Fruit fly (Drosophila melanogaster): Measurements from ENCODE around the gene CG34308.

The CG34308 gene

dm6 chr3R:13068022-13068421 is 21.0 kb upstream of the CG34308 start (continued):
- peak; percentile 44 for TF ChIP-seq lmd (GFP tag; IDR thresholded peaks at IDR 0.05)
- peak; percentile 50 for TF ChIP-seq slp2 (GFP tag; optimal IDR thresholded peaks at IDR 0.05)
- peak; percentile 72 for TF ChIP-seq CG3838 (GFP tag; optimal IDR thresholded peaks at IDR 0.05)
- TF ChIP-seq CG3995 (GFP tag; optimal IDR thresholded peaks at IDR 0.05), result peak; percentile 50
- TF ChIP-seq ERR (GFP tag; optimal IDR thresholded peaks at IDR 0.05), result peak; percentile 56
- peak; percentile 83 for TF ChIP-seq CG10979 (tag; optimal IDR thresholded peaks at IDR 0.05)
- no peak for TF ChIP-seq h (optimal IDR thresholded peaks at IDR 0.05)
- TF ChIP-seq Ets97D (GFP tag; optimal IDR thresholded peaks at IDR 0.05), result peak; percentile 27
- no peak for TF ChIP-seq Ets65A (GFP tag)
- no peak for TF ChIP-seq Ada2b (GFP tag; IDR thresholded peaks at IDR 0.05)
- no peak for TF ChIP-seq sna (GFP tag; IDR thresholded peaks at IDR 0.05; ENCODE audit: partially characterized antibody)
- TF ChIP-seq pita (GFP tag; optimal IDR thresholded peaks at IDR 0.05), result no peak
- TF ChIP-seq HLH4C (GFP tag; IDR thresholded peaks at IDR 0.05; ENCODE audit: partially characterized antibody), result no peak
- TF ChIP-seq CG9932 (GFP tag; IDR thresholded peaks at IDR 0.05), result no peak
- TF ChIP-seq Atf-2 (GFP tag; optimal IDR thresholded peaks at IDR 0.05), result peak; percentile 59
- TF ChIP-seq Ptx1 (GFP tag; IDR thresholded peaks at IDR 0.05), result peak; percentile 34; the same call in 1 of the 2 replicates
- TF ChIP-seq bbx (GFP tag; IDR thresholded peaks at IDR 0.05; ENCODE audit: partially characterized antibody), result no peak
- TF ChIP-seq HmgZ (tag; optimal IDR thresholded peaks at IDR 0.05), result peak; percentile 75
- peak; percentile 80 for TF ChIP-seq Meics (GFP tag; optimal IDR thresholded peaks at IDR 0.05)
- TF ChIP-seq hth (optimal IDR thresholded peaks at IDR 0.05), result no peak
- TF ChIP-seq CG1647 (GFP tag; optimal IDR thresholded peaks at IDR 0.05), result peak; percentile 56
- TF ChIP-seq kni (GFP tag; optimal IDR thresholded peaks at IDR 0.05), result peak; percentile 79
- TF ChIP-seq pb (GFP tag; optimal IDR thresholded peaks at IDR 0.05), result peak; percentile 56
- peak; percentile 60; the same call in 1 of the 2 replicates for TF ChIP-seq stc (GFP tag; IDR thresholded peaks at IDR 0.05)
- peak; percentile 20 for TF ChIP-seq MESR4 (GFP tag; optimal IDR thresholded peaks at IDR 0.05)
- TF ChIP-seq Doc2 (GFP tag; IDR thresholded peaks at IDR 0.05), result no peak
- peak; percentile 83 for TF ChIP-seq HLH3B (GFP tag; IDR thresholded peaks at IDR 0.05)
- TF ChIP-seq lola (GFP tag; optimal IDR thresholded peaks at IDR 0.05), result peak in 1 of 3 experiments; percentile 87
- TF ChIP-seq CG8765 (GFP tag; IDR thresholded peaks at IDR 0.05), result no peak
- peak; percentile 67 for TF ChIP-seq CG17385 (GFP tag; optimal IDR thresholded peaks at IDR 0.05)
- 0 out of 3 replicates have a peak, but pooled peaks have one; percentile 19 for TF ChIP-seq CG7357 (GFP tag; IDR thresholded peaks at IDR 0.05)
- TF ChIP-seq NC2β (GFP tag; optimal IDR thresholded peaks at IDR 0.05), result peak; percentile 88
- TF ChIP-seq Six4 (GFP tag; optimal IDR thresholded peaks at IDR 0.05), result peak; percentile 87
- peak; percentile 82 for TF ChIP-seq nmo (GFP tag; optimal IDR thresholded peaks at IDR 0.05)
- TF ChIP-seq ken (GFP tag; IDR thresholded peaks at IDR 0.05), result peak; percentile 64; the same call in 1 of the 3 replicates
- TF ChIP-seq CG10654 (GFP tag; optimal IDR thresholded peaks at IDR 0.05), result peak; percentile 88
- peak; percentile 77 for TF ChIP-seq fd3F (GFP tag; optimal IDR thresholded peaks at IDR 0.05)
- TF ChIP-seq dati (GFP tag; IDR thresholded peaks at IDR 0.05), result no peak
- TF ChIP-seq CG15011 (GFP tag; optimal IDR thresholded peaks at IDR 0.05), result peak; percentile 95
- peak; percentile 71 for TF ChIP-seq CG5953 (GFP tag; IDR thresholded peaks at IDR 0.05)
- peak; percentile 92 for TF ChIP-seq CG10209 (GFP tag; optimal IDR thresholded peaks at IDR 0.05)
- peak; percentile 87 for TF ChIP-seq ac (GFP tag; optimal IDR thresholded peaks at IDR 0.05)
- peak in 1 of 2 experiments; percentile 13 for TF ChIP-seq insv (GFP tag; optimal IDR thresholded peaks at IDR 0.05)
- TF ChIP-seq NfI (GFP tag; optimal IDR thresholded peaks at IDR 0.05), result peak; percentile 60
- TF ChIP-seq Eip74EF (GFP tag; optimal IDR thresholded peaks at IDR 0.05), result peak in 1 of 2 experiments; percentile 90
- TF ChIP-seq CG17612 (GFP tag; IDR thresholded peaks at IDR 0.05), result no peak
- TF ChIP-seq CG18476 (GFP tag; optimal IDR thresholded peaks at IDR 0.05), result peak; percentile 76
- TF ChIP-seq CG1024 (GFP tag; IDR thresholded peaks at IDR 0.05), result peak; percentile 81
- TF ChIP-seq MTF-1 (GFP tag; optimal IDR thresholded peaks at IDR 0.05; ENCODE audit: borderline replicate concordance), result peak; percentile 92
- TF ChIP-seq CG7928 (GFP tag; optimal IDR thresholded peaks at IDR 0.05), result peak; percentile 55
- TF ChIP-seq ttk (GFP tag; IDR thresholded peaks at IDR 0.05), result peak; percentile 55; the same call in 1 of the 2 replicates

Data from whole organism, embryonic.